Worm (Caenorhabditis elegans) whole organism, L1 larva: Measurements from ENCODE around the gene F21C10.4.

Source experiments
- C16A3.4 ChIP-seq: fragments of 150-350 bp; optimal IDR thresholded peaks from 2 replicates; lab custom pipeline; 2014; ENCODE audit warnings: missing biosample characterization, missing genetic modification characterization
- Y116A8C.19 ChIP-seq: sonication (generic microtip); optimal IDR thresholded peaks from 2 replicates; lab custom pipeline; 2016; ENCODE audit warnings: missing compliant biosample characterization, missing genetic modification characterization, borderline replicate concordance
- aly-2 ChIP-seq: fragments of 150-350 bp; optimal IDR thresholded peaks from 2 replicates; lab custom pipeline; 2014; ENCODE audit warnings: missing biosample characterization, missing genetic modification characterization
- ama-1 ChIP-seq: fragments of 150-350 bp; optimal IDR thresholded peaks from 2 replicates; lab custom pipeline; 2014
- blmp-1 ChIP-seq: fragments of 150-350 bp; optimal IDR thresholded peaks from 2 replicates; lab custom pipeline; 2014; ENCODE audit warnings: missing biosample characterization, missing genetic modification characterization
- ceh-82 ChIP-seq, 3 experiments: fragments of 150-350 bp in 1 of 3; sonication (generic microtip) in 2 of 3; optimal IDR thresholded peaks; 2 replicates each; lab custom pipeline; 2014 to 2017; ENCODE audit warnings: missing biosample characterization in 3 of 3, missing genetic modification characterization in 3 of 3
- dpl-1 ChIP-seq, 3 experiments: fragments of 150-350 bp in 2 of 3; sonication (generic microtip) in 1 of 3; optimal IDR thresholded peaks; 2 replicates each; lab custom pipeline; 2014 to 2017; ENCODE audit warnings: missing biosample characterization in 3 of 3, missing genetic modification characterization in 3 of 3, missing genetic modification reagents in 3 of 3
- egl-13 ChIP-seq: sonication (generic microtip); optimal IDR thresholded peaks from 2 replicates; lab custom pipeline; 2016; ENCODE audit warnings: missing genotype, missing genetic modification reagents, missing genetic modification characterization, missing compliant biosample characterization
- elt-3 ChIP-seq, 6 experiments: fragments of 150-350 bp in 1 of 6; sonication (generic microtip); optimal IDR thresholded peaks; 2 replicates each; lab custom pipeline; 2017 to 2018; ENCODE audit warnings: missing biosample characterization in 6 of 6, missing genetic modification characterization in 6 of 6, inconsistent platforms in 1 of 6
- fkh-8 ChIP-seq: sonication (generic microtip); optimal IDR thresholded peaks from 2 replicates; lab custom pipeline; 2016; ENCODE audit warnings: mild to moderate bottlenecking, missing genetic modification characterization, missing compliant biosample characterization
- grh-1 ChIP-seq: fragments of 200-800 bp; sonication (Bioruptor generic); IDR thresholded peaks from 2 replicates; pipeline ENCODE4 v1.3.6; 2022; ENCODE audit warnings: missing genetic modification reagents, missing genetic modification characterization, missing compliant biosample characterization
- hlh-17 ChIP-seq: fragments of 200-800 bp; sonication (Bioruptor generic); optimal IDR thresholded peaks from 2 replicates; lab custom pipeline; 2018; ENCODE audit warnings: missing genetic modification characterization, mild to moderate bottlenecking, missing compliant biosample characterization, moderate library complexity, borderline replicate concordance
- hpl-2 ChIP-seq: fragments of 150-350 bp; optimal IDR thresholded peaks from 2 replicates; lab custom pipeline; 2014; ENCODE audit warnings: missing biosample characterization, missing genetic modification reagents, missing genetic modification characterization
- irx-1 ChIP-seq: sonication (generic microtip); optimal IDR thresholded peaks from 2 replicates; lab custom pipeline; 2016; ENCODE audit warnings: missing genetic modification characterization, missing compliant biosample characterization
- lin-14 ChIP-seq: fragments of 200-800 bp; sonication (Bioruptor generic); optimal IDR thresholded peaks from 2 replicates; lab custom pipeline; 2018; ENCODE audit warnings: mild to moderate bottlenecking, missing genetic modification characterization, moderate library complexity, missing compliant biosample characterization
- lsy-2 ChIP-seq, 2 experiments: fragments of 150-350 bp; optimal IDR thresholded peaks; 2 replicates each; lab custom pipeline; 2014; ENCODE audit warnings: missing biosample characterization in 2 of 2, missing genetic modification characterization in 2 of 2
- mep-1 ChIP-seq: fragments of 150-350 bp; optimal IDR thresholded peaks from 2 replicates; lab custom pipeline; 2014; ENCODE audit warnings: missing biosample characterization, missing genetic modification characterization
- nhr-11 ChIP-seq: fragments of 150-350 bp; optimal IDR thresholded peaks from 2 replicates; lab custom pipeline; 2014; ENCODE audit warnings: missing biosample characterization, missing genetic modification characterization
- nhr-19 ChIP-seq: fragments of 200-800 bp; sonication (Bioruptor generic); conservative IDR thresholded peaks from 2 replicates; pipeline ENCODE4 v1.3.6; 2022; ENCODE audit warnings: missing genetic modification characterization, missing compliant biosample characterization
- nhr-20 ChIP-seq: sonication (generic microtip); optimal IDR thresholded peaks from 2 replicates; lab custom pipeline; 2016; ENCODE audit warnings: mild to moderate bottlenecking, missing genetic modification characterization, missing compliant biosample characterization
- nhr-28 ChIP-seq: fragments of 150-350 bp; optimal IDR thresholded peaks from 2 replicates; lab custom pipeline; 2014; ENCODE audit warnings: missing biosample characterization, missing genetic modification characterization
- nhr-47 ChIP-seq: sonication (generic microtip); optimal IDR thresholded peaks from 2 replicates; lab custom pipeline; 2016; ENCODE audit warnings: mild to moderate bottlenecking, missing genetic modification characterization, moderate library complexity, missing compliant biosample characterization
- nhr-71 ChIP-seq: sonication (generic microtip); optimal IDR thresholded peaks from 2 replicates; lab custom pipeline; 2016; ENCODE audit warnings: mild to moderate bottlenecking, missing genetic modification characterization, moderate library complexity, missing compliant biosample characterization
- nhr-85 ChIP-seq: sonication (generic microtip); peaks from one replicate; lab custom pipeline; 2016; ENCODE audit warnings: missing genetic modification characterization, inconsistent platforms, missing compliant biosample characterization
- nhr-90 ChIP-seq: sonication (generic microtip); optimal IDR thresholded peaks from 2 replicates; lab custom pipeline; 2016; ENCODE audit warnings: mild to moderate bottlenecking, missing genetic modification characterization, missing compliant biosample characterization; ENCODE audit not compliant: poor library complexity
- pqm-1 ChIP-seq: sonication (generic microtip); optimal IDR thresholded peaks from 3 replicates; lab custom pipeline; 2017; ENCODE audit warnings: missing biosample characterization, missing genetic modification characterization
- rnt-1 ChIP-seq: sonication (generic microtip); optimal IDR thresholded peaks from 2 replicates; lab custom pipeline; 2016; ENCODE audit warnings: mild to moderate bottlenecking, missing genetic modification characterization, moderate library complexity, missing compliant biosample characterization
- skn-1 ChIP-seq: fragments of 150-350 bp; optimal IDR thresholded peaks from 2 replicates; lab custom pipeline; 2014; ENCODE audit warnings: missing biosample characterization, missing genetic modification characterization
- snu-23 ChIP-seq: sonication (generic microtip); optimal IDR thresholded peaks from 2 replicates; lab custom pipeline; 2016; ENCODE audit warnings: missing genetic modification characterization, missing compliant biosample characterization
- sox-4 ChIP-seq: sonication (generic microtip); optimal IDR thresholded peaks from 2 replicates; lab custom pipeline; 2016; ENCODE audit warnings: missing genetic modification characterization, missing compliant biosample characterization
- tlp-1 ChIP-seq: fragments of 150-350 bp; optimal IDR thresholded peaks from 2 replicates; lab custom pipeline; 2014; ENCODE audit warnings: missing biosample characterization, missing genetic modification characterization
- unc-130 ChIP-seq: fragments of 150-350 bp; optimal IDR thresholded peaks from 2 replicates; lab custom pipeline; 2017; ENCODE audit warnings: missing biosample characterization, missing genetic modification characterization, inconsistent platforms
- unc-30 ChIP-seq: sonication (generic microtip); optimal IDR thresholded peaks from 2 replicates; lab custom pipeline; 2017; ENCODE audit warnings: missing biosample characterization, missing genetic modification characterization
- unc-86 ChIP-seq: sonication (generic microtip); optimal IDR thresholded peaks from 2 replicates; lab custom pipeline; 2016; ENCODE audit warnings: missing genetic modification characterization, missing compliant biosample characterization
- unc-98 ChIP-seq: fragments of 200-800 bp; sonication (Bioruptor generic); IDR thresholded peaks from 2 replicates; pipeline ENCODE4 v1.3.6; 2022; ENCODE audit warnings: missing genetic modification characterization, missing compliant biosample characterization
- xbp-1 ChIP-seq: sonication (generic microtip); optimal IDR thresholded peaks from 2 replicates; lab custom pipeline; 2016; ENCODE audit warnings: missing genetic modification characterization, missing compliant biosample characterization
- ztf-4 ChIP-seq: fragments of 150-350 bp; optimal IDR thresholded peaks from 2 replicates; lab custom pipeline; 2014; ENCODE audit warnings: missing biosample characterization, missing genetic modification characterization

F21C10.4 gene

DNA sequence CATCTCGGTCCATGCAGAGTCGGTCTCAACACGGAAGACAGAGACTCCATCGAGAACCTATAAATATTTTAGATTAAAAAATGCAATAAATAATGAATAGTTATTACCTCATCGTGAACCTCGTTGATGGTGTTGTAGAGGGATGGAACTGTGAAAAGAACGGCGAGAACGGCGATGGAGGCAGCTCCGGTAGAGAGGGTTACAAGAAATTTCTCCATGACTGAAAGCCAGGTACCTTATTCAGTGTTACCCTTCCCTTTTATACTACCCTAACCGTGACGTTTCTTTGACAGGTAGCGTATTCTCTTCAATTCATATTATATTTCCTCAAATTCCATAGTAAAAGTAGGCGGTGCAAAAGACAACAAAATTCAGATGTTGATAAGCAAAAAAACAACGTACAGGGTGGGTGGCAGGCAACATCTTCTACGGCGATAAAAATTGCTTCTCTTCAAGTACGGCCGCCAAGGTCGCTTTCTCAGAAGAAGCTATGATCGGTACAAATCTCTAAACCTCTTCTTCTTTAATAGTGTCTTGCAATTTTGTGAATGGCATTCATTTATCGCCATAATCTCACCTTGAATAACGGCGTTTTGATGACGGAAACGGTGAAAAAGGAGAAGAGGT, 38.8 kb downstream of the F21C10.4 start, which contains the start of gene col-10 (continued):
- TF ChIP-seq tlp-1, result no peak
- TF ChIP-seq unc-98, result no peak
- peak; percentile 26 for TF ChIP-seq mep-1 (tag; lab: Kevin White, UChicago)
- no peak for TF ChIP-seq unc-86 (tag; lab: Kevin White, UChicago)
- TF ChIP-seq nhr-90 (tag; lab: Kevin White, UChicago), result peak; percentile 62
- TF ChIP-seq lsy-2 (tag; optimal IDR thresholded peaks at IDR 0.05; lab: Kevin White, UChicago), result peak in 1 of 2 experiments; percentile 7
- TF ChIP-seq Y116A8C.19, result no peak
- peak in 4 of 6 experiments; percentile 40 to 82 (median 62) for TF ChIP-seq elt-3 (tag; optimal IDR thresholded peaks at IDR 0.05; lab: Kevin White, UChicago)
- TF ChIP-seq nhr-11, result no peak
- TF ChIP-seq blmp-1 (tag; lab: Kevin White, UChicago), result peak; percentile 64
- peak; percentile 98 for TF ChIP-seq nhr-85
- no peak for TF ChIP-seq egl-13 (tag; lab: Kevin White, UChicago)
- TF ChIP-seq lin-14 (GFP tag; lab: Kevin White, UChicago), result peak; percentile 91
- peak in 1 of 3 experiments; percentile 9 for TF ChIP-seq dpl-1 (GFP tag; optimal IDR thresholded peaks at IDR 0.05; lab: Kevin White, UChicago)
- peak; percentile 71 for TF ChIP-seq nhr-71 (tag; lab: Kevin White, UChicago)
- peak; percentile 18; the same call in 1 of the 2 replicates for TF ChIP-seq grh-1
- no peak for TF ChIP-seq ceh-82 (tag; optimal IDR thresholded peaks at IDR 0.05; lab: Kevin White, UChicago)
- peak; percentile 78 for TF ChIP-seq nhr-20
- TF ChIP-seq, all 84 proteins: peak for 18

DNA sequence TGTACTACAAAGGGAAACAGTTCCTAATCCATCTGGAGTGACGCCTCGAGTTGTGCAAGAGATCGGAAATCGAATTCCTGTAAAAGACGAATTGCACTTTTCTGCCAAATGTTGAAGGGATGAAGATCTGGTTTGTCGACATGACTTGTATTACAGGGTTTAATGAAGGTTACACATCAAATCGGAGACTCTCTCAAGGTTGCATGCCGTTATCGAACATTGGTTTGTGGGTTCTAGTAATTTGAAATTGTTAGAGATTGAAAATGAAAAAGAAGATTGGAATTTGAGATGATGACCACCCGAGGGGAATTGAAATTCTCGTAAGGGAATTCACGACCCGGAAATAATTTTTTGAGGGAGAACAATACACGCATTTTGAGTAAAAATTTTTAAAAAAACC, 39.9 kb downstream of the F21C10.4 start:
- TF ChIP-seq nhr-28 (tag; lab: Kevin White, UChicago) (no peak), grh-1 (peak; percentile 34), lsy-2 (tag; optimal IDR thresholded peaks at IDR 0.05; lab: Kevin White, UChicago) (peak in 1 of 2 experiments; percentile 19), ama-1 (lab: Kevin White, UChicago) (no peak), unc-30 (no peak), unc-130 (tag; lab: Kevin White, UChicago) (no peak), blmp-1 (tag; lab: Kevin White, UChicago) (peak; percentile 22), C16A3.4 (tag; lab: Kevin White, UChicago) (peak; percentile 12), xbp-1 (tag; lab: Kevin White, UChicago) (no peak), fkh-8 (tag; lab: Kevin White, UChicago) (no peak), ceh-82 (tag; optimal IDR thresholded peaks at IDR 0.05; lab: Kevin White, UChicago) (peak in 1 of 3 experiments; percentile 12), mep-1 (tag; lab: Kevin White, UChicago) (peak; percentile 32), rnt-1 (tag; lab: Kevin White, UChicago) (peak; percentile 37), lin-14 (GFP tag; lab: Kevin White, UChicago) (peak; percentile 84), skn-1 (no peak), hlh-17 (no peak), snu-23 (GFP tag; lab: Kevin White, UChicago) (peak; percentile 43), nhr-90 (tag; lab: Kevin White, UChicago) (peak; percentile 33), elt-3 (tag; optimal IDR thresholded peaks at IDR 0.05; lab: Kevin White, UChicago) (peak in 1 of 6 experiments; percentile 35), irx-1 (tag; lab: Kevin White, UChicago) (peak; percentile 35), nhr-85 (peak; percentile 89), nhr-20 (peak; percentile 57), hpl-2 (GFP tag; lab: Kevin White, UChicago) (no peak), nhr-47 (tag; lab: Kevin White, UChicago) (peak; percentile 13), sox-4 (no peak), nhr-71 (tag; lab: Kevin White, UChicago) (peak; percentile 46)
- TF ChIP-seq, all 84 proteins: peak for 16

DNA sequence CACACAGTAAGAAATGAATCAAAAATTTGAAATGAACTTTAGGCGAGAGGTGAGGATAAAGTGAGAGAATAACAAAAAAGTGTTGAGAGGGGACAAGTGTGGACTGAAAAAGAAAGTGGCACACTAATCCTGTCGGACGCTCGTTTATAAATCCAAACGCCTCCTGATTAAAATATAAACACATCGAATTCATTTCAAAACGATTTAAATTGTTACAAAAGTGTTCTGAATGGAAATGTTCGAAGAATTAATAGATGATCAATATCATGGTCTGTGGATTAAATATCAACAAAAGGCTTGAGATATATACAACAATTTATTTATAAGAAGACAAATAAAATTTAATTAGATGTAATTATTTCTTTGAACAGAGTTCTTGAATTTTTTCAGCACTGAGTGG, 41.7 kb downstream of the F21C10.4 start, which contains the start of gene B0222.11:
TSS of gene B0222.11 (minus strand) at position 101 of the 400 bp plus-strand sequence.
- TF ChIP-seq nhr-28 (tag; lab: Kevin White, UChicago) (no peak), fkh-8 (tag; lab: Kevin White, UChicago) (no peak), aly-2 (tag; lab: Kevin White, UChicago) (no peak), ztf-4 (no peak), unc-86 (tag; lab: Kevin White, UChicago) (no peak), pqm-1 (tag; lab: Kevin White, UChicago) (no peak), hlh-17 (no peak), egl-13 (tag; lab: Kevin White, UChicago) (no peak), nhr-19 (GFP tag; lab: Robert Waterston, UW) (no peak)
